Worm (Caenorhabditis elegans) whole organism, L3 larva: ENCODE results near the gene Y46G5A.29.
A peak's percentile ranks its signal among the peaks of the same experiment; 100 is the strongest.

Source experiments
- fos-1 ChIP-seq: fragments of 150-350 bp; optimal IDR thresholded peaks from 2 replicates; lab custom pipeline; 2014; ENCODE audit warnings: missing biosample characterization, missing genetic modification characterization
- pqm-1 ChIP-seq: fragments of 150-350 bp; optimal IDR thresholded peaks from 2 replicates; lab custom pipeline; 2017; ENCODE audit warnings: missing biosample characterization, missing genetic modification characterization, inconsistent platforms

DNA sequence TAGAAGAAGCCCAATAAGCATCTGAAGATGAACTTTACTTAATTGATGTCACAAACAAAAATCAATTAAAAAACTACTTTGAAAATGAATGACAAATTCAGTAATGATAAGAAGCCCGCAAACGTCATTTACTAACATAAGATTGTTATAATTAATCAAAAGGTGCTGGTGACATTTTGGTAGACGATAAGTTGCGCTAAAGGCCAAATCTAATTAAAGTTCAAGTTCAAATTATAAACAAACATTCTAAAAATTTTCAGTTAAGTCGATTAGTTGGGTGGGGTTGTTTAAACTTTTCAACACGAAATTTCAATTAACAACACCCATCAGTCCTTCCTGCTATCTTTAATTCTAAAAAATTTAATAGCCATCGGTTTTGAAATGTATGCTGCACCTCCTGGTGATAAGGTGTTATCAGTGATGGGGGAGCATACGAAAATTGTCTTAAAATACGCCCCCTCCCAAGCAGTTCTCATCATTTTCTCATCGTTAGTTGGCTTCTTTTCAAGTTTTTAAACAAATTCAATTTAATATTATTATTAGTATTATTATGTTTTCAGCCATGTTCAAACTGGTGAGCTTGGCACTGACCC lies 39.2 kb downstream of the Y46G5A.29 start, which contains the start of the genes clec-62 and clec-63:
- TF ChIP-seq pqm-1 (peak; percentile 72), fos-1 (tag; lab: Kevin White, UChicago) (no peak)
